Worm (Caenorhabditis elegans) whole organism, L1 larva: ENCODE measurements around the gene aman-1.
A peak's percentile ranks its signal among the peaks of the same experiment; 100 is the strongest.

ENCODE experiments used
- C16A3.4 ChIP-seq: fragments of 150-350 bp; optimal IDR thresholded peaks from 2 replicates; lab custom pipeline; 2014; ENCODE audit warnings: missing biosample characterization, missing genetic modification characterization
- C34B4.2 ChIP-seq: sonication (generic microtip); optimal IDR thresholded peaks from 2 replicates; lab custom pipeline; 2017; ENCODE audit warnings: mild to moderate bottlenecking, missing genetic modification characterization, missing compliant biosample characterization
- aly-2 ChIP-seq: fragments of 150-350 bp; optimal IDR thresholded peaks from 2 replicates; lab custom pipeline; 2014; ENCODE audit warnings: missing biosample characterization, missing genetic modification characterization
- ama-1 ChIP-seq: fragments of 150-350 bp; optimal IDR thresholded peaks from 2 replicates; lab custom pipeline; 2014
- ceh-82 ChIP-seq, 3 experiments: fragments of 150-350 bp in 1 of 3; sonication (generic microtip) in 2 of 3; optimal IDR thresholded peaks; 2 replicates each; lab custom pipeline; 2014 to 2017; ENCODE audit warnings: missing biosample characterization in 3 of 3, missing genetic modification characterization in 3 of 3
- ceh-88 ChIP-seq: fragments of 200-800 bp; sonication (Bioruptor generic); IDR thresholded peaks from 2 replicates; pipeline ENCODE4 v1.3.6; 2022; ENCODE audit warnings: missing genetic modification characterization, missing compliant biosample characterization
- dpl-1 ChIP-seq, 3 experiments: fragments of 150-350 bp in 2 of 3; sonication (generic microtip) in 1 of 3; optimal IDR thresholded peaks; 2 replicates each; lab custom pipeline; 2014 to 2017; ENCODE audit warnings: missing biosample characterization in 3 of 3, missing genetic modification characterization in 3 of 3, missing genetic modification reagents in 3 of 3
- efl-3 ChIP-seq: fragments of 200-800 bp; sonication (Bioruptor generic); optimal IDR thresholded peaks from 2 replicates; lab custom pipeline; 2018; ENCODE audit warnings: mild to moderate bottlenecking, missing genetic modification characterization, missing compliant biosample characterization
- elt-2 ChIP-seq: sonication (generic microtip); optimal IDR thresholded peaks from 2 replicates; lab custom pipeline; 2016; ENCODE audit warnings: missing genetic modification characterization, mild to moderate bottlenecking, inconsistent platforms, missing compliant biosample characterization, missing genetic modification reagents
- elt-3 ChIP-seq, 6 experiments: fragments of 150-350 bp in 1 of 6; sonication (generic microtip); optimal IDR thresholded peaks; 2 replicates each; lab custom pipeline; 2017 to 2018; ENCODE audit warnings: missing biosample characterization in 6 of 6, missing genetic modification characterization in 6 of 6, inconsistent platforms in 1 of 6
- ets-5 ChIP-seq: fragments of 200-800 bp; sonication (Bioruptor generic); IDR thresholded peaks from 2 replicates; pipeline ENCODE4 v1.3.6; 2022; ENCODE audit warnings: missing genetic modification characterization, missing compliant biosample characterization
- fkh-8 ChIP-seq: sonication (generic microtip); optimal IDR thresholded peaks from 2 replicates; lab custom pipeline; 2016; ENCODE audit warnings: mild to moderate bottlenecking, missing genetic modification characterization, missing compliant biosample characterization
- fos-1 ChIP-seq: fragments of 150-350 bp; optimal IDR thresholded peaks from 2 replicates; lab custom pipeline; 2014; ENCODE audit warnings: missing biosample characterization, missing genetic modification characterization
- hlh-17 ChIP-seq: fragments of 200-800 bp; sonication (Bioruptor generic); optimal IDR thresholded peaks from 2 replicates; lab custom pipeline; 2018; ENCODE audit warnings: missing genetic modification characterization, mild to moderate bottlenecking, missing compliant biosample characterization, moderate library complexity, borderline replicate concordance
- hpl-2 ChIP-seq: fragments of 150-350 bp; optimal IDR thresholded peaks from 2 replicates; lab custom pipeline; 2014; ENCODE audit warnings: missing biosample characterization, missing genetic modification reagents, missing genetic modification characterization
- irx-1 ChIP-seq: sonication (generic microtip); optimal IDR thresholded peaks from 2 replicates; lab custom pipeline; 2016; ENCODE audit warnings: missing genetic modification characterization, missing compliant biosample characterization
- jun-1 ChIP-seq: fragments of 150-350 bp; optimal IDR thresholded peaks from 2 replicates; lab custom pipeline; 2014; ENCODE audit warnings: missing biosample characterization, missing genetic modification reagents, missing genetic modification characterization
- lin-13 ChIP-seq: fragments of 150-350 bp; optimal IDR thresholded peaks from 2 replicates; lab custom pipeline; 2014; ENCODE audit warnings: missing biosample characterization, missing genetic modification reagents, missing genetic modification characterization
- lin-14 ChIP-seq: fragments of 200-800 bp; sonication (Bioruptor generic); optimal IDR thresholded peaks from 2 replicates; lab custom pipeline; 2018; ENCODE audit warnings: mild to moderate bottlenecking, missing genetic modification characterization, moderate library complexity, missing compliant biosample characterization
- lin-35 ChIP-seq, 2 experiments: fragments of 150-350 bp; optimal IDR thresholded peaks; 2 replicates each; lab custom pipeline; 2014; ENCODE audit warnings: missing biosample characterization in 2 of 2, missing genetic modification characterization in 2 of 2, missing genetic modification reagents in 2 of 2
- lir-3 ChIP-seq: sonication (generic microtip); optimal IDR thresholded peaks from 2 replicates; lab custom pipeline; 2016; ENCODE audit warnings: mild to moderate bottlenecking, missing genetic modification characterization, moderate library complexity, missing compliant biosample characterization; ENCODE audit not compliant: poor library complexity
- lsy-2 ChIP-seq, 2 experiments: fragments of 150-350 bp; optimal IDR thresholded peaks; 2 replicates each; lab custom pipeline; 2014; ENCODE audit warnings: missing biosample characterization in 2 of 2, missing genetic modification characterization in 2 of 2
- mdl-1 ChIP-seq, 2 experiments: fragments of 150-350 bp; optimal IDR thresholded peaks; 2 replicates each; lab custom pipeline; 2014 to 2017; ENCODE audit warnings: missing biosample characterization in 2 of 2, missing genetic modification characterization in 2 of 2, inconsistent platforms in 1 of 2
- nhr-12 ChIP-seq: sonication (generic microtip); optimal IDR thresholded peaks from 2 replicates; lab custom pipeline; 2017; ENCODE audit warnings: missing biosample characterization, missing genetic modification characterization
- nhr-19 ChIP-seq: fragments of 200-800 bp; sonication (Bioruptor generic); conservative IDR thresholded peaks from 2 replicates; pipeline ENCODE4 v1.3.6; 2022; ENCODE audit warnings: missing genetic modification characterization, missing compliant biosample characterization
- nhr-20 ChIP-seq: sonication (generic microtip); optimal IDR thresholded peaks from 2 replicates; lab custom pipeline; 2016; ENCODE audit warnings: mild to moderate bottlenecking, missing genetic modification characterization, missing compliant biosample characterization
- nhr-71 ChIP-seq: sonication (generic microtip); optimal IDR thresholded peaks from 2 replicates; lab custom pipeline; 2016; ENCODE audit warnings: mild to moderate bottlenecking, missing genetic modification characterization, moderate library complexity, missing compliant biosample characterization
- nhr-77 ChIP-seq: fragments of 150-350 bp; optimal IDR thresholded peaks from 2 replicates; lab custom pipeline; 2014; ENCODE audit warnings: missing biosample characterization, missing genetic modification characterization
- pqm-1 ChIP-seq: sonication (generic microtip); optimal IDR thresholded peaks from 3 replicates; lab custom pipeline; 2017; ENCODE audit warnings: missing biosample characterization, missing genetic modification characterization
- rnt-1 ChIP-seq: sonication (generic microtip); optimal IDR thresholded peaks from 2 replicates; lab custom pipeline; 2016; ENCODE audit warnings: mild to moderate bottlenecking, missing genetic modification characterization, moderate library complexity, missing compliant biosample characterization
- snu-23 ChIP-seq: sonication (generic microtip); optimal IDR thresholded peaks from 2 replicates; lab custom pipeline; 2016; ENCODE audit warnings: missing genetic modification characterization, missing compliant biosample characterization
- sox-4 ChIP-seq: sonication (generic microtip); optimal IDR thresholded peaks from 2 replicates; lab custom pipeline; 2016; ENCODE audit warnings: missing genetic modification characterization, missing compliant biosample characterization
- swsn-7 ChIP-seq: sonication (generic microtip); optimal IDR thresholded peaks from 2 replicates; lab custom pipeline; 2016; ENCODE audit warnings: missing genetic modification characterization, missing compliant biosample characterization
- tlp-1 ChIP-seq: fragments of 150-350 bp; optimal IDR thresholded peaks from 2 replicates; lab custom pipeline; 2014; ENCODE audit warnings: missing biosample characterization, missing genetic modification characterization
- unc-130 ChIP-seq: fragments of 150-350 bp; optimal IDR thresholded peaks from 2 replicates; lab custom pipeline; 2017; ENCODE audit warnings: missing biosample characterization, missing genetic modification characterization, inconsistent platforms
- unc-30 ChIP-seq: sonication (generic microtip); optimal IDR thresholded peaks from 2 replicates; lab custom pipeline; 2017; ENCODE audit warnings: missing biosample characterization, missing genetic modification characterization
- unc-86 ChIP-seq: sonication (generic microtip); optimal IDR thresholded peaks from 2 replicates; lab custom pipeline; 2016; ENCODE audit warnings: missing genetic modification characterization, missing compliant biosample characterization
- vab-15 ChIP-seq: sonication (generic microtip); optimal IDR thresholded peaks from 2 replicates; lab custom pipeline; 2017; ENCODE audit warnings: missing genotype, mild to moderate bottlenecking, missing genetic modification characterization, missing compliant biosample characterization
- zag-1 ChIP-seq: fragments of 150-350 bp; optimal IDR thresholded peaks from 2 replicates; lab custom pipeline; 2014; ENCODE audit warnings: missing biosample characterization, missing genetic modification characterization

The aman-1 gene

ce11 chrX:4700083-4700482 lies 32.8 kb upstream of the aman-1 start:
- no peak for TF ChIP-seq ceh-88 (GFP tag; lab: Robert Waterston, UW)
- TF ChIP-seq elt-2 (tag; lab: Kevin White, UChicago): peak; percentile 75
- no peak for TF ChIP-seq tlp-1 (tag; lab: Kevin White, UChicago)
- no peak for TF ChIP-seq zag-1
- no peak for TF ChIP-seq lsy-2 (tag; optimal IDR thresholded peaks at IDR 0.05; lab: Kevin White, UChicago)
- TF ChIP-seq nhr-71 (tag; lab: Kevin White, UChicago): no peak
- no peak for TF ChIP-seq nhr-77 (tag; lab: Kevin White, UChicago)
- TF ChIP-seq snu-23: no peak
- no peak for TF ChIP-seq ceh-82 (tag; optimal IDR thresholded peaks at IDR 0.05; lab: Kevin White, UChicago)
- TF ChIP-seq lin-13: no peak
- no peak for TF ChIP-seq dpl-1 (GFP tag; optimal IDR thresholded peaks at IDR 0.05; lab: Kevin White, UChicago)
- no peak for TF ChIP-seq irx-1
- TF ChIP-seq lin-35 (GFP tag; optimal IDR thresholded peaks at IDR 0.05; lab: Kevin White, UChicago): peak in 1 of 2 experiments; percentile 33
- TF ChIP-seq pqm-1: peak; percentile 15
- TF ChIP-seq efl-3: no peak
- TF ChIP-seq rnt-1 (tag; lab: Kevin White, UChicago): no peak
- no peak for TF ChIP-seq fkh-8
- no peak for TF ChIP-seq aly-2 (tag; lab: Kevin White, UChicago)

ce11 chrX:4704877-4705276 lies 28.0 kb upstream of the aman-1 start, which contains the start of gene aqp-8:
aqp-8 (minus strand) TSS chrX:4704977.
- TF ChIP-seq lsy-2 (tag; optimal IDR thresholded peaks at IDR 0.05; lab: Kevin White, UChicago) (no peak), C34B4.2 (tag; lab: Kevin White, UChicago) (no peak), nhr-19 (no peak), C16A3.4 (tag; lab: Kevin White, UChicago) (no peak), hlh-17 (GFP tag; lab: Kevin White, UChicago) (no peak), vab-15 (tag; lab: Kevin White, UChicago) (no peak), nhr-12 (tag; lab: Kevin White, UChicago) (no peak), lir-3 (tag; lab: Kevin White, UChicago) (no peak), snu-23 (no peak), ets-5 (no peak), jun-1 (tag; lab: Kevin White, UChicago) (no peak), ama-1 (lab: Kevin White, UChicago) (no peak), unc-130 (tag; lab: Kevin White, UChicago) (no peak), sox-4 (tag; lab: Kevin White, UChicago) (no peak), mdl-1 (tag; optimal IDR thresholded peaks at IDR 0.05; lab: Kevin White, UChicago) (no peak), fos-1 (tag; lab: Kevin White, UChicago) (no peak)

- TF ChIP-seq nhr-20 (peak; percentile 34), nhr-71 (tag; lab: Kevin White, UChicago) (peak; percentile 33), elt-3 (tag; optimal IDR thresholded peaks at IDR 0.05; lab: Kevin White, UChicago) (peak in 1 of 6 experiments; percentile 23), unc-86 (tag; lab: Kevin White, UChicago) (no peak), swsn-7 (tag; lab: Kevin White, UChicago) (no peak), unc-30 (tag; lab: Kevin White, UChicago) (no peak), pqm-1 (no peak), mdl-1 (tag; optimal IDR thresholded peaks at IDR 0.05; lab: Kevin White, UChicago) (no peak), hpl-2 (GFP tag; lab: Kevin White, UChicago) (no peak), efl-3 (no peak), lin-14 (peak; percentile 56)
Observed at ce11 chrX:4705666-4706065, 27.2 kb upstream of the aman-1 start.
